Fruit fly (Drosophila melanogaster) whole organism, embryonic: ENCODE results near the gene CG32812.

Experiments used
- Atf6 ChIP-seq: fragments of 200-800 bp; sonication (Bioruptor generic); IDR thresholded peaks from 2 replicates; pipeline ENCODE4 v1.3.6; 2022; ENCODE audit warnings: missing biosample characterization, missing genetic modification characterization
- CG12236 ChIP-seq: fragments of 200-800 bp; sonication (Bioruptor generic); optimal IDR thresholded peaks from 2 replicates; lab custom pipeline; 2016; ENCODE audit warnings: missing biosample characterization, missing genetic modification characterization
- CG13424 ChIP-seq: fragments of 200-800 bp; sonication (Bioruptor generic); optimal IDR thresholded peaks from 2 replicates; lab custom pipeline; 2019; ENCODE audit warnings: missing biosample characterization, mild to moderate bottlenecking, missing genetic modification characterization, moderate library complexity
- CG13894 ChIP-seq: fragments of 200-800 bp; sonication (Bioruptor generic); optimal IDR thresholded peaks from 3 replicates; lab custom pipeline; 2018; ENCODE audit warnings: missing biosample characterization, mild to moderate bottlenecking, missing genetic modification characterization, moderate library complexity
- CG15269 ChIP-seq: fragments of 200-800 bp; sonication (Bioruptor generic); optimal IDR thresholded peaks from 2 replicates; lab custom pipeline; 2018; ENCODE audit warnings: missing biosample characterization, mild to moderate bottlenecking, missing genetic modification characterization, moderate library complexity
- CG15601 ChIP-seq: fragments of 200-800 bp; sonication (Bioruptor generic); optimal IDR thresholded peaks from 3 replicates; lab custom pipeline; 2019; ENCODE audit warnings: missing biosample characterization, mild to moderate bottlenecking, missing genetic modification characterization, moderate library complexity
- CG5180 ChIP-seq: fragments of 200-800 bp; sonication (Bioruptor generic); optimal IDR thresholded peaks from 3 replicates; lab custom pipeline; 2017; ENCODE audit warnings: missing biosample characterization, missing genetic modification characterization, mild to moderate bottlenecking, moderate library complexity, missing genetic modification reagents
- CG8281 ChIP-seq: fragments of 200-800 bp; sonication (Bioruptor generic); optimal IDR thresholded peaks from 2 replicates; lab custom pipeline; 2018; ENCODE audit warnings: missing biosample characterization, mild to moderate bottlenecking, missing genetic modification characterization, moderate library complexity
- Chrac-16 ChIP-seq: fragments of 200-800 bp; sonication (Bioruptor generic); optimal IDR thresholded peaks from 3 replicates; lab custom pipeline; 2016; ENCODE audit warnings: missing biosample characterization, missing genetic modification characterization
- D19B ChIP-seq: fragments of 200-800 bp; sonication (Bioruptor generic); optimal IDR thresholded peaks from 2 replicates; lab custom pipeline; 2017; ENCODE audit warnings: missing biosample characterization, mild to moderate bottlenecking, missing genetic modification characterization
- ERR ChIP-seq: fragments of 200-800 bp; sonication (Bioruptor generic); optimal IDR thresholded peaks from 2 replicates; lab custom pipeline; 2016; ENCODE audit warnings: missing biosample characterization, missing genetic modification characterization
- Eip74EF ChIP-seq, 2 experiments: fragments of 200-800 bp in 1 of 2; fragments of >200 bp in 1 of 2; sonication (Bioruptor generic) in 1 of 2; optimal IDR thresholded peaks; 2 replicates each; lab custom pipeline; 2017 to 2019; ENCODE audit warnings: missing biosample characterization in 2 of 2, missing genetic modification characterization in 2 of 2, mild to moderate bottlenecking in 1 of 2, moderate library complexity in 1 of 2
- Elba2 ChIP-seq: fragments of 200-800 bp; sonication (Bioruptor generic); optimal IDR thresholded peaks from 3 replicates; lab custom pipeline; 2016; ENCODE audit warnings: missing biosample characterization, missing genetic modification characterization
- Fer1 ChIP-seq: fragments of 200-800 bp; sonication (Bioruptor generic); optimal IDR thresholded peaks from 2 replicates; lab custom pipeline; 2017; ENCODE audit warnings: missing biosample characterization, mild to moderate bottlenecking, missing genetic modification characterization
- Fer3 ChIP-seq: fragments of 200-800 bp; sonication (Bioruptor generic); optimal IDR thresholded peaks from 2 replicates; lab custom pipeline; 2018; ENCODE audit warnings: missing biosample characterization, mild to moderate bottlenecking, missing genetic modification characterization, moderate library complexity
- HLH4C ChIP-seq: fragments of 200-800 bp; sonication (Bioruptor generic); IDR thresholded peaks from 3 replicates; pipeline ENCODE4 v1.3.6; 2022; ENCODE audit warnings: missing biosample characterization, missing genetic modification characterization; ENCODE audit not compliant: partially characterized antibody
- HLH54F ChIP-seq: fragments of 200-800 bp; sonication (Bioruptor generic); optimal IDR thresholded peaks from 3 replicates; lab custom pipeline; 2016; ENCODE audit warnings: missing biosample characterization, missing genetic modification characterization
- NFAT ChIP-seq: fragments of 200-800 bp; sonication (Bioruptor generic); IDR thresholded peaks from 2 replicates; pipeline ENCODE4 v1.3.6; 2022; ENCODE audit warnings: missing biosample characterization, missing genetic modification characterization
- PHDP ChIP-seq: fragments of 200-800 bp; sonication (Bioruptor generic); optimal IDR thresholded peaks from 3 replicates; lab custom pipeline; 2018; ENCODE audit warnings: missing biosample characterization, mild to moderate bottlenecking, missing genetic modification characterization, moderate library complexity
- Six4 ChIP-seq: fragments of 200-800 bp; sonication (Bioruptor generic); optimal IDR thresholded peaks from 2 replicates; lab custom pipeline; 2016; ENCODE audit warnings: missing biosample characterization, missing genetic modification characterization
- Vsx1 ChIP-seq: fragments of 200-800 bp; sonication (Bioruptor generic); optimal IDR thresholded peaks from 2 replicates; lab custom pipeline; 2017; ENCODE audit warnings: missing biosample characterization, mild to moderate bottlenecking, missing genetic modification characterization, missing genetic modification reagents
- Xbp1 ChIP-seq: fragments of 200-800 bp; sonication (Bioruptor generic); optimal IDR thresholded peaks from 3 replicates; lab custom pipeline; 2016; ENCODE audit warnings: missing biosample characterization, mild to moderate bottlenecking, missing genetic modification characterization
- amos ChIP-seq: fragments of 200-800 bp; sonication (Bioruptor generic); IDR thresholded peaks from 2 replicates; pipeline ENCODE4 v1.3.6; 2022; ENCODE audit warnings: missing biosample characterization, missing genetic modification characterization; ENCODE audit not compliant: partially characterized antibody
- bbx ChIP-seq: fragments of 200-800 bp; sonication (Bioruptor generic); IDR thresholded peaks from 2 replicates; pipeline ENCODE4 v1.3.6; 2022; ENCODE audit warnings: missing biosample characterization, missing genetic modification characterization; ENCODE audit not compliant: partially characterized antibody
- chinmo ChIP-seq: fragments of 200-800 bp; sonication (Bioruptor generic); IDR thresholded peaks from 4 replicates; pipeline ENCODE4 v1.3.6; 2022; ENCODE audit warnings: missing biosample characterization, missing genetic modification characterization; ENCODE audit not compliant: partially characterized antibody
- crc ChIP-seq: fragments of 200-800 bp; sonication (Bioruptor generic); optimal IDR thresholded peaks from 2 replicates; lab custom pipeline; 2016; ENCODE audit warnings: missing biosample characterization, missing genetic modification characterization
- crol ChIP-seq: fragments of 200-800 bp; sonication (Bioruptor generic); IDR thresholded peaks from 2 replicates; pipeline ENCODE4 v1.3.6; 2022; ENCODE audit warnings: missing biosample characterization, missing genetic modification characterization
- cwo ChIP-seq: fragments of 200-800 bp; sonication (Bioruptor generic); optimal IDR thresholded peaks from 3 replicates; lab custom pipeline; 2017; ENCODE audit warnings: missing biosample characterization, missing genetic modification characterization, mild to moderate bottlenecking, moderate library complexity, missing genetic modification reagents
- dimm ChIP-seq: fragments of 200-800 bp; sonication (Bioruptor generic); IDR thresholded peaks from 2 replicates; pipeline ENCODE4 v1.3.6; 2022; ENCODE audit warnings: missing biosample characterization, missing genetic modification characterization
- dmrt11E ChIP-seq: fragments of 200-800 bp; sonication (Bioruptor generic); optimal IDR thresholded peaks from 3 replicates; lab custom pipeline; 2018; ENCODE audit warnings: missing biosample characterization, mild to moderate bottlenecking, missing genetic modification characterization, moderate library complexity
- dmrt99B ChIP-seq: fragments of 200-800 bp; sonication (Bioruptor generic); optimal IDR thresholded peaks from 2 replicates; lab custom pipeline; 2018; ENCODE audit warnings: missing biosample characterization, mild to moderate bottlenecking, missing genetic modification characterization, moderate library complexity
- dpn ChIP-seq, 2 experiments: fragments of 200-800 bp; sonication (Bioruptor generic); optimal IDR thresholded peaks; 3 replicates each; lab custom pipeline; 2016; ENCODE audit warnings: missing biosample characterization in 2 of 2, missing genetic modification characterization in 2 of 2
- exex ChIP-seq: fragments of 200-800 bp; sonication (Bioruptor generic); optimal IDR thresholded peaks from 4 replicates; lab custom pipeline; 2018; ENCODE audit warnings: missing biosample characterization, mild to moderate bottlenecking, missing genetic modification characterization, moderate library complexity
- fd3F ChIP-seq: fragments of 200-800 bp; sonication (Bioruptor generic); optimal IDR thresholded peaks from 2 replicates; lab custom pipeline; 2018; ENCODE audit warnings: missing biosample characterization, mild to moderate bottlenecking, missing genetic modification characterization, moderate library complexity
- ftz-f1 ChIP-seq: fragments of 200-800 bp; sonication (Bioruptor generic); optimal IDR thresholded peaks from 2 replicates; lab custom pipeline; 2016; ENCODE audit warnings: missing biosample characterization, missing genetic modification characterization
- gcm ChIP-seq: fragments of 200-800 bp; sonication (Bioruptor generic); optimal IDR thresholded peaks from 2 replicates; lab custom pipeline; 2019; ENCODE audit warnings: missing biosample characterization, mild to moderate bottlenecking, missing genetic modification characterization, moderate library complexity
- kni ChIP-seq: fragments of 200-800 bp; sonication (Bioruptor generic); optimal IDR thresholded peaks from 3 replicates; lab custom pipeline; 2017; ENCODE audit warnings: mild to moderate bottlenecking, missing biosample characterization, missing genetic modification reagents, missing genetic modification characterization
- lab ChIP-seq: fragments of 200-800 bp; sonication (Bioruptor generic); optimal IDR thresholded peaks from 3 replicates; lab custom pipeline; 2017; ENCODE audit warnings: missing biosample characterization, missing genetic modification characterization, mild to moderate bottlenecking, moderate library complexity, missing genetic modification reagents
- otp ChIP-seq: fragments of 200-800 bp; sonication (Bioruptor generic); IDR thresholded peaks from 3 replicates; pipeline ENCODE4, ENCODE4 v1.3.6; 2022; ENCODE audit warnings: missing biosample characterization, missing genetic modification characterization
- run ChIP-seq: fragments of 200-800 bp; sonication (Bioruptor generic); optimal IDR thresholded peaks from 3 replicates; lab custom pipeline; 2018; ENCODE audit warnings: missing biosample characterization, mild to moderate bottlenecking, missing genetic modification characterization
- sob ChIP-seq: fragments of 200-800 bp; sonication (Bioruptor generic); IDR thresholded peaks from 2 replicates; pipeline ENCODE4 v1.3.6; 2022; ENCODE audit warnings: missing biosample characterization, missing genetic modification characterization
- sr ChIP-seq: fragments of 200-800 bp; sonication (Bioruptor generic); IDR thresholded peaks from 3 replicates; pipeline ENCODE4 v1.3.6; 2022; ENCODE audit warnings: missing biosample characterization, missing genetic modification characterization
- trh ChIP-seq: fragments of 200-800 bp; sonication (Bioruptor generic); optimal IDR thresholded peaks from 2 replicates; lab custom pipeline; 2016; ENCODE audit warnings: missing biosample characterization, missing genetic modification characterization

Gene CG32812

DNA sequence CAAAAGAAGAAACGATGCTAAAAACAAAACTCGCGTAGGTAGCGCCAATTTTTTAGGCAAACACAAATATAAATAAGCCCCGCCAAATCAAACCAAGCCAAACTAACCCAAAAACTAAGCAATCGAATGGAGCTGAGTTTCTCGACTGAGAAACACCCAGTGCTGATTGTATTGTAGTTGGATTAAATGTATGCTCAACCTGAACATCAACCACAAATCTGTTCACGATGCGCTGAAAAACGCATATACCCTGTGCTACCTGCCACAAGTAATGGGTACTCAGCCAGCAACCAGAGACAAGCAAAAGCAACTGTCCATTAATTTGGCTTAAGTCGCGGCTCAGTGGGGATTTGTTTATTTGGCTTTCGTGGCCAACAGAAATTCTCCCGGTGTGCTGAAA lies 26.8 kb upstream of the CG32812 start (continued):
- TF ChIP-seq CG12236 (GFP tag; lab: Kevin White, UChicago): no peak
- no peak for TF ChIP-seq Elba2 (GFP tag; lab: Kevin White, UChicago)
- TF ChIP-seq crc (GFP tag; lab: Kevin White, UChicago): no peak
- TF ChIP-seq CG13424 (tag; lab: Kevin White, UChicago): peak; percentile 2
- TF ChIP-seq bbx (GFP tag; lab: Robert Waterston, UW): no peak
- TF ChIP-seq CG15601 (tag; lab: Kevin White, UChicago): no peak
- no peak for TF ChIP-seq gcm (GFP tag; lab: Kevin White, UChicago)
- TF ChIP-seq ERR (GFP tag; lab: Kevin White, UChicago): no peak
- TF ChIP-seq dmrt11E: no peak
- peak; percentile 51 for TF ChIP-seq CG15269
- no peak for TF ChIP-seq Fer3 (tag; lab: Kevin White, UChicago)
- TF ChIP-seq Vsx1 (GFP tag; lab: Kevin White, UChicago): no peak
- peak; percentile 18 for TF ChIP-seq dmrt99B (tag; lab: Kevin White, UChicago)
- no peak for TF ChIP-seq trh (GFP tag; lab: Kevin White, UChicago)
- peak; percentile 5 for TF ChIP-seq PHDP (tag; lab: Kevin White, UChicago)
- peak; percentile 14; the same call in 1 of the 2 replicates for TF ChIP-seq sob (GFP tag; lab: Robert Waterston, UW)
- TF ChIP-seq Fer1 (GFP tag; lab: Kevin White, UChicago): peak; percentile 38
- peak; percentile 90 for TF ChIP-seq D19B (GFP tag; lab: Kevin White, UChicago)
- no peak for TF ChIP-seq CG8281 (tag; lab: Kevin White, UChicago)
- peak; percentile 56; the same call in 1 of the 2 replicates for TF ChIP-seq NFAT (GFP tag; lab: Robert Waterston, UW)
- peak; percentile 31 for TF ChIP-seq Xbp1 (GFP tag; lab: Kevin White, UChicago)
- TF ChIP-seq Six4 (GFP tag; lab: Kevin White, UChicago): no peak

DNA sequence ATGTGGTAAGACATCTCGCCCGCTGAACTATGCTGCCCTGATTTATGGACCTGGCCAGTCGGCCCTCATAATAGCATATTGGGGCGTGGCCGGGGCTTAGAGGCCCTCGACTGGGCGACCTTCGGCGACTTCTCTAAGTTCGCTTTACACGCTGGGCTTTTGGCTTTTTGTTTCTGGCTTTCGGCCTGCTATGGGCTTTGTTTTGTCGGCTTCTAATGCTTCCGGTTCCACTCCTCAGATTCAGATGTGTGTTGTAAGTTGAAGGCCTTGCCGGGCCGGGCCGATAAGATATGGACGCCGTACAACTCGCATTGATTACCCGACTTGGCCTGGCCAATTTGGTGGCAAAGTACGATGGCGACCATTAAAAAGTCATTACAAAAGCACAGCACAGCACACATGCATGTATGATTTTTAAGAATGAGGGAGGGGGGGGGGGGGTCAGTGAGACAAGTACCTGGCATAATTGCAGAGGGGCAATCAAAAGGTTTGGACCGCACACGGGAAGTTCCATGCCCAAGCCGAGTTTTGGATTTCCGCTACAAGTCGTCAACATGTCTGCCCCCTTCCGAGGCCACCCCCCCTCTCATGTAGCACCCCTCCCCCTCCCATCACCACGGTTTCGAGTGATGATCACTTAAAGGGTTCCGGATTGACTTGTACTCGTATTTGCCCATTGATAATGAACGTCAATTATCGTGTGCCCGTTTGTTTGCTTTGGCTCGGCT lies 24.4 kb upstream of the CG32812 start:
- TF ChIP-seq dpn (GFP tag; optimal IDR thresholded peaks at IDR 0.05; lab: Kevin White, UChicago) (no peak), amos (GFP tag; lab: Robert Waterston, UW) (no peak), HLH4C (GFP tag; lab: Robert Waterston, UW) (no peak), lab (peak; percentile 28), Atf6 (GFP tag; lab: Robert Waterston, UW) (0 out of 2 replicates have a peak, but pooled peaks have one; percentile 7), kni (GFP tag; lab: Kevin White, UChicago) (peak; percentile 72), fd3F (GFP tag; lab: Kevin White, UChicago) (no peak), crol (GFP tag; lab: Robert Waterston, UW) (peak; percentile 79), dimm (no peak), cwo (GFP tag; lab: Kevin White, UChicago) (peak; percentile 5), Eip74EF (GFP tag; optimal IDR thresholded peaks at IDR 0.05; lab: Kevin White, UChicago) (peak in 1 of 2 experiments; percentile 93), HLH54F (GFP tag; lab: Kevin White, UChicago) (no peak), otp (GFP tag; lab: Robert Waterston, UW) (peak; percentile 38; the same call in 2 of the 3 replicates), CG5180 (GFP tag; lab: Kevin White, UChicago) (peak; percentile 1), run (tag; lab: Kevin White, UChicago) (no peak), sr (GFP tag; lab: Robert Waterston, UW) (peak; percentile 26; the same call in 1 of the 3 replicates), CG13894 (tag; lab: Kevin White, UChicago) (peak; percentile 31), chinmo (GFP tag; lab: Robert Waterston, UW) (peak; percentile 73; the same call in 1 of the 4 replicates), Chrac-16 (GFP tag; lab: Kevin White, UChicago) (no peak), exex (tag; lab: Kevin White, UChicago) (peak; percentile 67), ftz-f1 (GFP tag; lab: Kevin White, UChicago) (peak; percentile 61)
